Fruit fly (Drosophila melanogaster) whole organism, embryonic: ENCODE results near the gene Oscillin.

Experiments used
- Asciz ChIP-seq: fragments of 200-800 bp; sonication (Bioruptor generic); optimal IDR thresholded peaks from 2 replicates; lab custom pipeline; 2017; ENCODE audit warnings: missing biosample characterization, mild to moderate bottlenecking, missing genetic modification characterization, missing genetic modification reagents
- Atf-2 ChIP-seq: fragments of 200-800 bp; sonication (Bioruptor generic); optimal IDR thresholded peaks from 2 replicates; lab custom pipeline; 2016; ENCODE audit warnings: missing biosample characterization, missing genetic modification characterization
- Atf3 ChIP-seq: fragments of 200-800 bp; sonication (Bioruptor generic); optimal IDR thresholded peaks from 3 replicates; lab custom pipeline; 2016; ENCODE audit warnings: missing biosample characterization, missing genetic modification characterization
- C15 ChIP-seq: fragments of 200-800 bp; sonication (Bioruptor generic); IDR thresholded peaks from 3 replicates; pipeline ENCODE4 v1.3.6; 2022; ENCODE audit warnings: missing biosample characterization, missing genetic modification characterization
- CG10366 ChIP-seq: fragments of 200-800 bp; sonication (Bioruptor generic); IDR thresholded peaks from 2 replicates; pipeline ENCODE4 v1.3.6; 2022; ENCODE audit warnings: missing biosample characterization, missing genetic modification characterization
- CG12299 ChIP-seq: fragments of 200-800 bp; sonication (Bioruptor generic); optimal IDR thresholded peaks from 2 replicates; lab custom pipeline; 2018; ENCODE audit warnings: missing biosample characterization, mild to moderate bottlenecking, missing genetic modification characterization
- CG12769 ChIP-seq: fragments of 200-800 bp; sonication (Bioruptor generic); optimal IDR thresholded peaks from 2 replicates; lab custom pipeline; 2019; ENCODE audit warnings: missing biosample characterization, mild to moderate bottlenecking, missing genetic modification characterization, moderate library complexity
- CG13624 ChIP-seq: fragments of 200-800 bp; sonication (Bioruptor generic); optimal IDR thresholded peaks from 2 replicates; lab custom pipeline; 2016; ENCODE audit warnings: missing biosample characterization, missing genetic modification characterization
- CG14441 ChIP-seq: fragments of 200-800 bp; sonication (Bioruptor generic); IDR thresholded peaks from 2 replicates; pipeline ENCODE4 v1.3.6; 2022; ENCODE audit warnings: missing biosample characterization, missing genetic modification characterization
- CG14667 ChIP-seq: fragments of 200-800 bp; sonication (Bioruptor generic); IDR thresholded peaks from 2 replicates; pipeline ENCODE4 v1.3.6; 2022; ENCODE audit warnings: missing biosample characterization, missing genetic modification characterization
- CG14965 ChIP-seq: fragments of 200-800 bp; sonication (Bioruptor generic); optimal IDR thresholded peaks from 2 replicates; lab custom pipeline; 2016; ENCODE audit warnings: missing biosample characterization, missing genetic modification characterization, borderline replicate concordance
- CG16779 ChIP-seq: fragments of 200-800 bp; sonication (Bioruptor generic); IDR thresholded peaks from 2 replicates; pipeline ENCODE4 v1.3.6; 2022; ENCODE audit warnings: missing biosample characterization, missing genetic modification characterization
- CG1792 ChIP-seq: fragments of 200-800 bp; sonication (Bioruptor generic); optimal IDR thresholded peaks from 2 replicates; lab custom pipeline; 2016; ENCODE audit warnings: missing biosample characterization, missing genetic modification characterization
- CG18011 ChIP-seq: fragments of 200-800 bp; sonication (Bioruptor generic); optimal IDR thresholded peaks from 2 replicates; lab custom pipeline; 2017; ENCODE audit warnings: missing biosample characterization, missing genetic modification characterization, mild to moderate bottlenecking, moderate library complexity, missing genotype
- CG2199 ChIP-seq: fragments of 200-800 bp; sonication (Bioruptor generic); IDR thresholded peaks from 3 replicates; pipeline ENCODE4 v1.3.6; 2022; ENCODE audit warnings: missing biosample characterization, missing genetic modification characterization
- CG2875 ChIP-seq: fragments of 200-800 bp; sonication (Bioruptor generic); optimal IDR thresholded peaks from 2 replicates; lab custom pipeline; 2017; ENCODE audit warnings: missing biosample characterization, mild to moderate bottlenecking, missing genetic modification characterization, missing genetic modification reagents
- CG31224 ChIP-seq: fragments of 200-800 bp; sonication (Bioruptor generic); IDR thresholded peaks from 2 replicates; pipeline ENCODE4 v1.3.6; 2022; ENCODE audit warnings: missing biosample characterization, missing genetic modification characterization
- CG33557 ChIP-seq: fragments of 200-800 bp; sonication (Bioruptor generic); optimal IDR thresholded peaks from 2 replicates; lab custom pipeline; 2019; ENCODE audit warnings: missing biosample characterization, mild to moderate bottlenecking, missing genetic modification characterization, moderate library complexity
- CG34376 ChIP-seq: fragments of 200-800 bp; sonication (Bioruptor generic); optimal IDR thresholded peaks from 2 replicates; lab custom pipeline; 2018; ENCODE audit warnings: missing biosample characterization, mild to moderate bottlenecking, missing genetic modification characterization
- CG3726 ChIP-seq: fragments of 200-800 bp; sonication (Bioruptor generic); IDR thresholded peaks from 3 replicates; pipeline ENCODE4, ENCODE4 v1.3.6; 2022; ENCODE audit warnings: missing biosample characterization, missing genetic modification characterization
- CG4707 ChIP-seq: fragments of 200-800 bp; sonication (Bioruptor generic); optimal IDR thresholded peaks from 2 replicates; lab custom pipeline; 2018; ENCODE audit warnings: missing biosample characterization, mild to moderate bottlenecking, missing genetic modification characterization, moderate library complexity
- CG4730 ChIP-seq: fragments of 200-800 bp; sonication (Bioruptor generic); IDR thresholded peaks from 2 replicates; pipeline ENCODE4 v1.3.6; 2022; ENCODE audit warnings: missing biosample characterization, missing genetic modification characterization
- CG4820 ChIP-seq: fragments of 200-800 bp; sonication (Bioruptor generic); optimal IDR thresholded peaks from 3 replicates; lab custom pipeline; 2016; ENCODE audit warnings: missing biosample characterization, missing genetic modification characterization
- CG9727 ChIP-seq: fragments of 200-800 bp; sonication (Bioruptor generic); optimal IDR thresholded peaks from 3 replicates; lab custom pipeline; 2017; ENCODE audit warnings: missing biosample characterization, mild to moderate bottlenecking, missing genetic modification characterization
- CTCF ChIP-seq: fragments of 200-800 bp; sonication (Bioruptor generic); optimal IDR thresholded peaks from 2 replicates; lab custom pipeline; 2017; ENCODE audit warnings: missing biosample characterization, mild to moderate bottlenecking, missing genetic modification characterization, moderate library complexity
- Camta ChIP-seq: fragments of 200-800 bp; sonication (Bioruptor generic); optimal IDR thresholded peaks from 2 replicates; lab custom pipeline; 2016; ENCODE audit warnings: missing biosample characterization, missing genetic modification characterization
- Dek ChIP-seq: fragments of 200-800 bp; sonication (Bioruptor generic); optimal IDR thresholded peaks from 3 replicates; lab custom pipeline; 2019; ENCODE audit warnings: missing biosample characterization, mild to moderate bottlenecking, missing genetic modification characterization, moderate library complexity
- Doc3 ChIP-seq: fragments of 200-800 bp; sonication (Bioruptor generic); IDR thresholded peaks from 3 replicates; pipeline ENCODE4 v1.3.6; 2022; ENCODE audit warnings: missing biosample characterization, missing genetic modification characterization; ENCODE audit not compliant: partially characterized antibody
- Elba2 ChIP-seq: fragments of 200-800 bp; sonication (Bioruptor generic); optimal IDR thresholded peaks from 3 replicates; lab custom pipeline; 2016; ENCODE audit warnings: missing biosample characterization, missing genetic modification characterization
- Fer1 ChIP-seq: fragments of 200-800 bp; sonication (Bioruptor generic); optimal IDR thresholded peaks from 2 replicates; lab custom pipeline; 2017; ENCODE audit warnings: missing biosample characterization, mild to moderate bottlenecking, missing genetic modification characterization
- HLH4C ChIP-seq: fragments of 200-800 bp; sonication (Bioruptor generic); IDR thresholded peaks from 3 replicates; pipeline ENCODE4 v1.3.6; 2022; ENCODE audit warnings: missing biosample characterization, missing genetic modification characterization; ENCODE audit not compliant: partially characterized antibody
- Hmx ChIP-seq: fragments of 200-800 bp; sonication (Bioruptor generic); optimal IDR thresholded peaks from 2 replicates; lab custom pipeline; 2016; ENCODE audit warnings: missing biosample characterization, missing genetic modification characterization
- Hsf ChIP-seq: fragments of 200-800 bp; sonication (Bioruptor generic); optimal IDR thresholded peaks from 3 replicates; lab custom pipeline; 2016; ENCODE audit warnings: missing biosample characterization, missing genetic modification characterization
- ac ChIP-seq: fragments of 200-800 bp; sonication (Bioruptor generic); optimal IDR thresholded peaks from 3 replicates; lab custom pipeline; 2017; ENCODE audit warnings: missing biosample characterization, mild to moderate bottlenecking, missing genetic modification characterization
- bab2 ChIP-seq: fragments of 200-800 bp; sonication (Bioruptor generic); optimal IDR thresholded peaks from 2 replicates; lab custom pipeline; 2016; ENCODE audit warnings: missing biosample characterization, missing genetic modification characterization
- cas ChIP-seq: fragments of 200-800 bp; sonication (Bioruptor generic); IDR thresholded peaks from 2 replicates; pipeline ENCODE4 v1.3.6; 2022; ENCODE audit warnings: missing biosample characterization, missing genetic modification characterization
- caup ChIP-seq: fragments of 200-800 bp; sonication (Bioruptor generic); optimal IDR thresholded peaks from 3 replicates; lab custom pipeline; 2017; ENCODE audit warnings: missing biosample characterization, mild to moderate bottlenecking, missing genetic modification characterization, moderate library complexity; ENCODE audit not compliant: severe bottlenecking
- chinmo ChIP-seq: fragments of 200-800 bp; sonication (Bioruptor generic); IDR thresholded peaks from 4 replicates; pipeline ENCODE4 v1.3.6; 2022; ENCODE audit warnings: missing biosample characterization, missing genetic modification characterization; ENCODE audit not compliant: partially characterized antibody
- dan ChIP-seq: fragments of 200-800 bp; sonication (Bioruptor generic); IDR thresholded peaks from 2 replicates; pipeline ENCODE4 v1.3.6; 2022; ENCODE audit warnings: missing biosample characterization, missing genetic modification characterization
- danr ChIP-seq: fragments of 200-800 bp; sonication (Bioruptor generic); IDR thresholded peaks from 2 replicates; pipeline ENCODE4 v1.3.6; 2022; ENCODE audit warnings: missing biosample characterization, missing genetic modification characterization
- esg ChIP-seq: fragments of 200-800 bp; sonication (Bioruptor generic); conservative IDR thresholded peaks from 2 replicates; pipeline ENCODE4 v1.3.6; 2022; ENCODE audit warnings: missing biosample characterization, missing genetic modification characterization
- fd96Cb ChIP-seq: fragments of 200-800 bp; sonication (Bioruptor generic); optimal IDR thresholded peaks from 2 replicates; lab custom pipeline; 2018; ENCODE audit warnings: missing biosample characterization, mild to moderate bottlenecking, missing genetic modification characterization, moderate library complexity
- grn ChIP-seq: fragments of 200-800 bp; sonication (Bioruptor generic); optimal IDR thresholded peaks from 3 replicates; lab custom pipeline; 2017; ENCODE audit warnings: missing biosample characterization, missing genetic modification characterization
- klu ChIP-seq: fragments of 200-800 bp; sonication (Bioruptor generic); IDR thresholded peaks from 2 replicates; pipeline ENCODE4 v1.3.6; 2022; ENCODE audit warnings: missing biosample characterization, missing genetic modification characterization
- p53 ChIP-seq: fragments of 200-800 bp; sonication (Bioruptor generic); optimal IDR thresholded peaks from 2 replicates; lab custom pipeline; 2016; ENCODE audit warnings: missing biosample characterization, missing genetic modification characterization
- ranshi ChIP-seq: fragments of 200-800 bp; sonication (Bioruptor generic); IDR thresholded peaks from 2 replicates; pipeline ENCODE4 v1.3.6; 2022; ENCODE audit warnings: missing biosample characterization, missing genetic modification characterization
- rib ChIP-seq: fragments of 200-800 bp; sonication (Bioruptor generic); IDR thresholded peaks from 2 replicates; pipeline ENCODE4 v1.3.6; 2022; ENCODE audit warnings: missing biosample characterization, missing genetic modification characterization
- sc ChIP-seq, 3 experiments: fragments of >200 bp in 2 of 3; fragments of 200-800 bp in 1 of 3; sonication (Bioruptor generic) in 1 of 3; optimal IDR thresholded peaks; 2 replicates in 2 of 3; 3 replicates in 1 of 3; lab custom pipeline; 2017; ENCODE audit warnings: mild to moderate bottlenecking in 1 of 3, missing biosample characterization in 1 of 3, missing genetic modification characterization in 1 of 3, missing genetic modification reagents in 1 of 3
- shn ChIP-seq: fragments of 200-800 bp; sonication (Bioruptor generic); optimal IDR thresholded peaks from 3 replicates; lab custom pipeline; 2016; ENCODE audit warnings: missing biosample characterization, missing genetic modification characterization
- zf30C ChIP-seq: fragments of 200-800 bp; sonication (Bioruptor generic); optimal IDR thresholded peaks from 3 replicates; lab custom pipeline; 2018; ENCODE audit warnings: missing biosample characterization, mild to moderate bottlenecking, missing genetic modification characterization

Gene Oscillin

dm6 chr2L:5523848-5524473 lies 22.9 kb upstream of the Oscillin start, which contains the start of the genes Vps52 and Elp4 (continued):
- TF ChIP-seq CG12299 (peak; percentile 60), CG33557 (GFP tag; lab: Kevin White, UChicago) (peak; percentile 67), esg (GFP tag; lab: Robert Waterston, UW) (peak; percentile 69), CG18011 (GFP tag; lab: Kevin White, UChicago) (peak; percentile 40), p53 (GFP tag; lab: Kevin White, UChicago) (peak; percentile 48), Asciz (no peak), CG31224 (GFP tag; lab: Robert Waterston, UW) (peak; percentile 56; the same call in 1 of the 2 replicates), CG4707 (GFP tag; lab: Kevin White, UChicago) (no peak), C15 (GFP tag; lab: Robert Waterston, UW) (no peak), chinmo (0 out of 4 replicates have a peak, but pooled peaks have one; percentile 55), CG16779 (GFP tag; lab: Robert Waterston, UW) (no peak), CG1792 (peak; percentile 8), ac (GFP tag; lab: Kevin White, UChicago) (no peak), CG12769 (tag; lab: Kevin White, UChicago) (no peak), CG3726 (no peak), CG14667 (peak; percentile 28; the same call in 1 of the 2 replicates), CTCF (GFP tag; lab: Kevin White, UChicago) (no peak), ranshi (GFP tag; lab: Robert Waterston, UW) (peak; percentile 57; the same call in 1 of the 2 replicates), CG4820 (peak; percentile 54), HLH4C (GFP tag; lab: Robert Waterston, UW) (peak; percentile 83), CG13624 (GFP tag; lab: Kevin White, UChicago) (peak; percentile 31), Atf3 (GFP tag; lab: Kevin White, UChicago) (peak; percentile 29), Hmx (GFP tag; lab: Kevin White, UChicago) (no peak), CG14965 (no peak), CG2875 (GFP tag; lab: Kevin White, UChicago) (peak; percentile 16), CG9727 (GFP tag; lab: Kevin White, UChicago) (peak; percentile 85), cas (GFP tag; lab: Robert Waterston, UW) (no peak), shn (GFP tag; lab: Kevin White, UChicago) (peak; percentile 14), fd96Cb (tag; lab: Kevin White, UChicago) (peak; percentile 73), CG10366 (GFP tag; lab: Robert Waterston, UW) (peak; percentile 57), dan (GFP tag; lab: Robert Waterston, UW) (no peak), CG34376 (GFP tag; lab: Kevin White, UChicago) (peak; percentile 49), Fer1 (GFP tag; lab: Kevin White, UChicago) (peak; percentile 74), Dek (tag; lab: Kevin White, UChicago) (peak; percentile 83), Camta (GFP tag; lab: Kevin White, UChicago) (peak; percentile 51), danr (GFP tag; lab: Robert Waterston, UW) (no peak), sc (optimal IDR thresholded peaks at IDR 0.05; lab: Kevin White, UChicago) (no peak), sc (GFP tag; optimal IDR thresholded peaks at IDR 0.05; lab: Kevin White, UChicago) (peak; percentile 60), klu (GFP tag; lab: Robert Waterston, UW) (peak; percentile 58; the same call in 1 of the 2 replicates), zf30C (GFP tag; lab: Kevin White, UChicago) (no peak), bab2 (GFP tag; lab: Kevin White, UChicago) (peak; percentile 49), Elba2 (peak; percentile 42), rib (GFP tag; lab: Robert Waterston, UW) (peak; percentile 68; the same call in 1 of the 2 replicates), CG14441 (peak; percentile 70), Atf-2 (GFP tag; lab: Kevin White, UChicago) (peak; percentile 29), caup (GFP tag; lab: Kevin White, UChicago) (no peak), CG2199 (GFP tag; lab: Robert Waterston, UW) (no peak), grn (GFP tag; lab: Kevin White, UChicago) (no peak), CG4730 (peak; percentile 60), Hsf (GFP tag; lab: Kevin White, UChicago) (peak; percentile 73), Doc3 (GFP tag; lab: Robert Waterston, UW) (peak; percentile 61; the same call in 2 of the 3 replicates)
